Fruit fly (Drosophila melanogaster): ENCODE data around the gene Rac1.

The Rac1 gene

DNA sequence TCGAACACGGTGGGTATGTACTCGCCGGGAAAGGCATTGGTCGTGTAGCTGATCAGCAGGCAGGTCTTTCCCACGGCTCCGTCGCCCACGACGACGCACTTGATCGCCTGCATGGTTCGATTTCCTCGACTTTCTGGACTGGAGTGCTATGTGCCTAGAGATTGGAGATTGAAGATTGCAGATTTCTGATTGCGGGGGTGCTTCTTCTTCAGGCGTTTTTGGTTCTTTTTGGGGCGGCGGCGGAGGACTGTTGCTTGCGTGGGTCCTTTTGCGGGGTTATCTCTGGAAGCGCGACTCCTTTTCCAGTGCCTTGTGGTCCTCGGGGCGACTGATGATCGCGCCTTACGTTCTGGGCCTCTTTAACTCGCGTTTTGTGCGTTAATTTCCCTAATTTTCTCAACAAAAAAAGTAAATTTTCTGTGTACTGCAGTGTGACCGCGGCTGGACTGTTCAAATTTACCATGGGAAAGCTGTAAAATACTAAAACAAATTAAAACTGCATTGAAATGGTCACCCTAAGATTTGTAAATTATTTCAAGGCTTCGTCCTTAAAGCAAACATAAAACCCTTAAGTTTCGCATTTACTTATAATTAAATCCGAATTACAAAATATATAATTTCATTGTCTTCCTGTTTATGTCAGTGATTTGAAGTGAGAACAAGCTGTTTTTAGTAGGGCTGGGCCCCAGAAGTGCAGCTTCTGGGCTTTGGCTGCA lies at the start of gene Rac1, which contains the start of gene Acat2:
Gene Rac1, minus strand, starts transcription at position 450 of the 716 bp plus-strand sequence.
Gene Acat2, plus strand, starts transcription at position 711 of the 716 bp plus-strand sequence.
- peak; percentile 3 for TF ChIP-seq CG11617 (GFP tag; optimal IDR thresholded peaks at IDR 0.05)
- no peak for TF ChIP-seq pad (GFP tag; optimal IDR thresholded peaks at IDR 0.05)
- peak; percentile 17 for TF ChIP-seq CG14711 (tag; optimal IDR thresholded peaks at IDR 0.05)
- TF ChIP-seq CG12768 (GFP tag; optimal IDR thresholded peaks at IDR 0.05): no peak
- peak; percentile 44 for TF ChIP-seq bab1 (GFP tag; optimal IDR thresholded peaks at IDR 0.05)
- TF ChIP-seq Crg-1 (GFP tag; optimal IDR thresholded peaks at IDR 0.05): no peak
- TF ChIP-seq CG1620 (GFP tag; optimal IDR thresholded peaks at IDR 0.05): peak; percentile 29
- no peak for TF ChIP-seq ovo (GFP tag; optimal IDR thresholded peaks at IDR 0.05)
- no peak for TF ChIP-seq CG7101 (tag; optimal IDR thresholded peaks at IDR 0.05)
- TF ChIP-seq cic (GFP tag; optimal IDR thresholded peaks at IDR 0.05): no peak
- no peak for TF ChIP-seq tj (GFP tag; optimal IDR thresholded peaks at IDR 0.05)

DNA sequence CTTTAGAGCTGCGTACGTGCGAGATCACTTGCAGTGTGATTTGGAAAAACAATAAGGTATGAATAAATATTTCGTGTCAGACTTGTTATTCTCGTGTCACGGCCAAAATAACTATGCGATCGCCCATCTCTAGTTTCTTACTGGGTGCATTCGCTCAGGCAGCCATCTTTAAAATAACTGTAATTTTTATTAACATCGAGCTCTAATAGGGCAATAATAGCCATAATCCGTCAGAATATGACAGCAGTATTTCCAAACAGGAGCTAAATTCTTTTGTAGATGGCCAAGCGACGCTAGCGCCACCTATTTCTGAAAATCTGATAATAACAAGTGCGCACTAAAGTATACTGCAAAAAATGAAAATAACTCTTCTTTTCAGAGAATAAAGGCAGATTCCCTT lies 49.6 kb upstream of the Rac1 start:
- TF ChIP-seq CG5204 (GFP tag; optimal IDR thresholded peaks at IDR 0.05): no peak
- TF ChIP-seq cic (GFP tag; optimal IDR thresholded peaks at IDR 0.05): no peak
- TF ChIP-seq Hr96 (GFP tag; optimal IDR thresholded peaks at IDR 0.05): no peak
- TF ChIP-seq Mnt (GFP tag; optimal IDR thresholded peaks at IDR 0.05): peak; percentile 20
- TF ChIP-seq pad (GFP tag; optimal IDR thresholded peaks at IDR 0.05): no peak
- TF ChIP-seq Clk (GFP tag; optimal IDR thresholded peaks at IDR 0.05): no peak
- TF ChIP-seq tj (GFP tag; optimal IDR thresholded peaks at IDR 0.05): no peak
- peak; percentile 48 for TF ChIP-seq CG1620 (GFP tag; optimal IDR thresholded peaks at IDR 0.05)
- TF ChIP-seq toe (GFP tag; optimal IDR thresholded peaks at IDR 0.05): no peak
- TF ChIP-seq Crg-1 (GFP tag; optimal IDR thresholded peaks at IDR 0.05): peak; percentile 27
- peak; percentile 76 for TF ChIP-seq ovo (GFP tag; optimal IDR thresholded peaks at IDR 0.05)
- no peak for TF ChIP-seq kay (GFP tag; ENCODE audit: borderline replicate concordance)
- TF ChIP-seq CG14711 (tag; optimal IDR thresholded peaks at IDR 0.05): no peak
- TF ChIP-seq CG11617 (GFP tag; optimal IDR thresholded peaks at IDR 0.05): peak; percentile 37
- TF ChIP-seq CG12768 (GFP tag; optimal IDR thresholded peaks at IDR 0.05): no peak
- peak; percentile 67 for TF ChIP-seq bab1 (GFP tag; optimal IDR thresholded peaks at IDR 0.05)
- peak; percentile 13 for TF ChIP-seq CG7101 (tag; optimal IDR thresholded peaks at IDR 0.05)
- TF ChIP-seq CG7045 (GFP tag; optimal IDR thresholded peaks at IDR 0.05): no peak
- TF ChIP-seq CG33017 (tag; optimal IDR thresholded peaks at IDR 0.05): no peak
- TF ChIP-seq cnc (optimal IDR thresholded peaks at IDR 0.05): no peak

DNA sequence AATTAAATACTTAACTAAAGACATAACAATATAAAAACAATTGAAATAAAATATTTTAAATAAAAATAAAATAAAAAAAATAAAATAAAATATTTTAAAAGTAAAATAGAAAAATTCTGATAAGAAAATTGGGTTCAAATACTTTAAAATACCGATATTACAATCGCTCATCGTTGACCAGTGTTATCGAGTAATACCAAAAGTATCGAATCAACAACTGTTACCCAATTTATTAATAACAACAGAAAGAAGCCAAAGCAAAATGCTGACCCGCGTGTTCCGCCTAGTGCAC lies 48.4 kb upstream of the Rac1 start, which contains the start of gene CG9166:
Gene CG9166, plus strand, starts transcription at position 193 of the 292 bp plus-strand sequence.
- TF ChIP-seq kay (GFP tag; ENCODE audit: borderline replicate concordance) (no peak), Hr96 (GFP tag; optimal IDR thresholded peaks at IDR 0.05) (no peak), CG7101 (tag; optimal IDR thresholded peaks at IDR 0.05) (no peak), CG12768 (GFP tag; optimal IDR thresholded peaks at IDR 0.05) (no peak), CG33017 (tag; optimal IDR thresholded peaks at IDR 0.05) (no peak), tj (GFP tag; optimal IDR thresholded peaks at IDR 0.05) (no peak), toe (GFP tag; optimal IDR thresholded peaks at IDR 0.05) (no peak), bab1 (GFP tag; optimal IDR thresholded peaks at IDR 0.05) (no peak), Clk (GFP tag; optimal IDR thresholded peaks at IDR 0.05) (no peak), CG5204 (GFP tag; optimal IDR thresholded peaks at IDR 0.05) (no peak), cnc (optimal IDR thresholded peaks at IDR 0.05) (no peak), Crg-1 (GFP tag; optimal IDR thresholded peaks at IDR 0.05) (no peak), CG7045 (GFP tag; optimal IDR thresholded peaks at IDR 0.05) (no peak)

DNA sequence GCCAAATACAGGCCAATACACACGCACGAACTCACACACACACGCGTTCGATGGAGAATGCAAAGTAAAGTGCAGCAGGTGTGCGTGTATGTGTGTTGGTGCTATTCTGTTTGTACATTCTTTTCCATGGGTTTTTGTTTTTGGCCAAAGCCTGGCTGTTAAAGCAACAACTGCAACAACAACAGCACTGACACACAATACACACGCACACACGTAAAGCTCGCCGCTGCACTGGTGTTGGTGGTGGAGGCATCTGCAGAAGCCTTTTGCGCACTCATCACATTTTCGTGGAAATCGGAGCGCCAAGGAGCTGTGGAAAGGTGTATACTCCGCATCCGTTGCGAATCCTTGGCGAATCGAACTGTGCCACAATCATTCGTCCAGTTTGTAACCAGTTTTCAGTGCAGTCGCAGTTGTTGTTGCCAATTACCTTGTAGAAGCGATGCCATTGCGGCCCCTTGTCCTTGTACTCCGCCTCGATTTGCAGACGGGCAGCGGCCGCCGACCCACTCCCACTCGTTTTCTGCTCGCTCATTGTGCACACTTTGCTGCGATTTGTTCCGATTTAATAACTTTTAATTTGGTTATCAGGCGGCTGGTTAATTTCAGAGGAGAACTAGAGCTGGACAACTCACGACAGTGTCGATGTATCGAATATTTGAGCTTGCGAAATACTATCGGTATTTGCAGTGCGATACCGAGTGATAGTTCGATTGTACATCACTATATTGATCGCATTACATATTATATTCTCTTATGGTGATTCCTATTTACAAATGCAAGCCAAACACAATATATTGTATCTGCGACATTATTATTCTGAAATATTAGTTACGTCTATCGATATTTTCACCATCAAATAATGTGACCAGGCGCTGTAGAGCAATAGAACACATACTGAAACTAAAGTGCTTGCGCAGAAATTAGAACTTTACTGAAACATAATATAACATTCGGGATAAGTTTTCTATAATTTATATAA lies 47.8 kb upstream of the Rac1 start:
- TF ChIP-seq CG11617 (GFP tag; optimal IDR thresholded peaks at IDR 0.05) (peak; percentile 35), cic (GFP tag; optimal IDR thresholded peaks at IDR 0.05) (no peak), pad (GFP tag; optimal IDR thresholded peaks at IDR 0.05) (peak; percentile 77), toe (GFP tag; optimal IDR thresholded peaks at IDR 0.05) (peak; percentile 74), CG5204 (GFP tag; optimal IDR thresholded peaks at IDR 0.05) (no peak), Clk (GFP tag; optimal IDR thresholded peaks at IDR 0.05) (peak; percentile 33), CG1620 (GFP tag; optimal IDR thresholded peaks at IDR 0.05) (peak; percentile 64), bab1 (GFP tag; optimal IDR thresholded peaks at IDR 0.05) (peak; percentile 53), CG14711 (tag; optimal IDR thresholded peaks at IDR 0.05) (peak; percentile 41), Hr96 (GFP tag; optimal IDR thresholded peaks at IDR 0.05) (no peak), CG7101 (tag; optimal IDR thresholded peaks at IDR 0.05) (peak; percentile 43), ovo (GFP tag; optimal IDR thresholded peaks at IDR 0.05) (peak; percentile 39), tj (GFP tag; optimal IDR thresholded peaks at IDR 0.05) (peak; percentile 81), CG7045 (GFP tag; optimal IDR thresholded peaks at IDR 0.05) (peak; percentile 8)

DNA sequence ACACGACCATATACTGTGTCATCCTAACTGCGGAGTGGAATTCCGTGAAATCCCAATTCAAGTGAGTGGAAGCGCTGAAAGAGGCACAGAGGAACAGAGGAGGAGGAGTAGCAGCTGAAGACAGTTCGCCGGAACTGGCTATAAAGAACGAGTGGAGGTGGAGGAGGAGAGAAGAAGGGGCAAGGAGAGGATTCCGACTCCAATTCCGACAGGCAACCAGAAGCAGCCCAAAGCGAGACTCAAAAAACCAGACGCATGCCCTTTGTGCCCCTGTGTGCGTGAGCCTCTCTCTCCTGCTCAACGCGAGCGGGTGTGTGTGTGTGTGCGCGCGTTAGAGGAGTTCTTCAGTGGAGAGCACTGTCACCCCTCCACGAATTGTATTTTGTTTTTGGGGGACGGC lies 46.9 kb upstream of the Rac1 start:
- TF ChIP-seq pad (GFP tag; optimal IDR thresholded peaks at IDR 0.05) (peak; percentile 83), CG33017 (tag; optimal IDR thresholded peaks at IDR 0.05) (no peak)

DNA sequence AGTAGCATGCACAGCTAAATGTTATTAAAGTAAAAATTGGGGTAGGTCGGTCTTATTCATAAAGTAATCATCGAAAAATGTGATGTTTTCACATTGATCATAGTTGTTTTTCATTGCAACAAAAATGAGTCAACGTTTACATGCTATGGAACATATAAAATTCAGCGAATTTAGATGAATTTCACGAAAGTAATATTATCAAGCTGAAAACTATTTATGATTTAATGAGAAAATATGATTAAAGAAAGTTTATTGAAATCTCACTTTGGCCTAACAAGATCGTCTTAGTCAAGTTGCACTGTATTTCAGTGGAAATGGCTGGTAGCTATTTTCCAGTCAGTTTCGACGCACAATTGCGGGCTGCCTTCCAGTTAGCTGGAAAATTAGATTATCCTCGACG lies 46.5 kb upstream of the Rac1 start:
- TF ChIP-seq kay (GFP tag; ENCODE audit: borderline replicate concordance): no peak
- no peak for TF ChIP-seq CG7101 (tag; optimal IDR thresholded peaks at IDR 0.05)
- TF ChIP-seq tj (GFP tag; optimal IDR thresholded peaks at IDR 0.05): no peak
- TF ChIP-seq cic (GFP tag; optimal IDR thresholded peaks at IDR 0.05): no peak
- TF ChIP-seq Mnt (GFP tag; optimal IDR thresholded peaks at IDR 0.05): no peak
- no peak for TF ChIP-seq CG1620 (GFP tag; optimal IDR thresholded peaks at IDR 0.05)
- no peak for TF ChIP-seq CG7045 (GFP tag; optimal IDR thresholded peaks at IDR 0.05)
- no peak for TF ChIP-seq cnc (optimal IDR thresholded peaks at IDR 0.05)
- TF ChIP-seq Hr96 (GFP tag; optimal IDR thresholded peaks at IDR 0.05): no peak
- TF ChIP-seq CG12768 (GFP tag; optimal IDR thresholded peaks at IDR 0.05): no peak
- TF ChIP-seq Clk (GFP tag; optimal IDR thresholded peaks at IDR 0.05): no peak
- no peak for TF ChIP-seq CG33017 (tag; optimal IDR thresholded peaks at IDR 0.05)
- TF ChIP-seq bab1 (GFP tag; optimal IDR thresholded peaks at IDR 0.05): no peak
- TF ChIP-seq CG11617 (GFP tag; optimal IDR thresholded peaks at IDR 0.05): no peak
- TF ChIP-seq CG14711 (tag; optimal IDR thresholded peaks at IDR 0.05): no peak
- TF ChIP-seq CG5204 (GFP tag; optimal IDR thresholded peaks at IDR 0.05): no peak
